Worm (Caenorhabditis elegans): ENCODE data around the gene ehs-1.
A peak's percentile ranks its signal among the peaks of the same experiment; 100 is the strongest.
"Not testable (repeated sequence)": the region's sequence is repeated elsewhere in the genome, so short reads cannot be mapped to it uniquely, and the experiment has no call there.

The ehs-1 gene

ce11 chrII:5815382-5815781 lies 5.1 kb upstream of the ehs-1 start, which contains the start of gene wago-5:
Gene wago-5, minus strand, starts transcription at chrII:5815482.
- not testable (repeated sequence) for TF ChIP-seq nhr-77, jun-1, fos-1 (tag; optimal IDR thresholded peaks at IDR 0.05)

DNA sequence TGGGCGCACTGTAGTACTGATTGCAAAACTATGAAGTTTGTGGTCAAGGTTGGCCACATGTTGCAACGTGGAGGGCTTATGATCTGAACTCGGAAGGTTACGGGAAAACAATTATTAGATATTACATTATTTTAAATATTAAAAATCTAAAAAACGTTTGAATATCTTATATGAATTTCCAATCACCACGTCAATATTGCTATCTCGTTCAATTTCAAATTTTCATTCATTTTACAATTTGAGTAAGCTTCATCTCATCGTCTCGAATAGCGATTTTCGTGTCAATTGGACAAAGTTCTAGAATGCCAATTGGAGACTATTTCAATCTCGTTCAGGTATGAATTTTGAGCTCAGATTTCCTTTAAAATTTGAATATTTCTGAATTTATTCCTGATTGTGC lies 4.2 kb upstream of the ehs-1 start, which contains the start of gene ZK1248.20:
Gene ZK1248.20, plus strand, starts transcription at position 301 of the 400 bp plus-strand sequence.
- no peak for TF ChIP-seq mdl-1 (tag; optimal IDR thresholded peaks at IDR 0.05)
- no peak for TF ChIP-seq ceh-28 (tag; optimal IDR thresholded peaks at IDR 0.05)
- TF ChIP-seq snpc-4 (tag; optimal IDR thresholded peaks at IDR 0.05), result no peak
- TF ChIP-seq nhr-76 (tag; optimal IDR thresholded peaks at IDR 0.05), result no peak

- no peak for TF ChIP-seq ceh-28 (tag; optimal IDR thresholded peaks at IDR 0.05)
- TF ChIP-seq sea-2 (GFP tag; optimal IDR thresholded peaks at IDR 0.05), result no peak
- no peak for TF ChIP-seq nfya-1 (tag; optimal IDR thresholded peaks at IDR 0.05; ENCODE audit: insufficient read depth)
- no peak for TF ChIP-seq daf-12 (tag; optimal IDR thresholded peaks at IDR 0.05)
- no peak for TF ChIP-seq egl-27 (tag; optimal IDR thresholded peaks at IDR 0.05)
- no peak for TF ChIP-seq lin-39 (tag; optimal IDR thresholded peaks at IDR 0.05)
- no peak for TF ChIP-seq lin-15B (tag; optimal IDR thresholded peaks at IDR 0.05)
- TF ChIP-seq fos-1 (tag; optimal IDR thresholded peaks at IDR 0.05), result no peak
- TF ChIP-seq elt-2 (tag; optimal IDR thresholded peaks at IDR 0.05), result no peak
- TF ChIP-seq nhr-28 (tag; optimal IDR thresholded peaks at IDR 0.05), result no peak
- no peak for TF ChIP-seq ZK546.5 (tag; optimal IDR thresholded peaks at IDR 0.05)
- no peak for TF ChIP-seq elt-1 (tag; optimal IDR thresholded peaks at IDR 0.05)
- no peak for TF ChIP-seq jun-1 (tag; optimal IDR thresholded peaks at IDR 0.05)
- no peak for TF ChIP-seq aly-2 (tag; optimal IDR thresholded peaks at IDR 0.05)
- no peak for TF ChIP-seq ceh-9 (tag; optimal IDR thresholded peaks at IDR 0.05)
- no peak for TF ChIP-seq pqm-1 (tag; optimal IDR thresholded peaks at IDR 0.05)
- no peak for TF ChIP-seq nhr-67 (tag; optimal IDR thresholded peaks at IDR 0.05)
Measured at ce11 chrII:5818298-5818697, 2.2 kb upstream of the ehs-1 start, which contains the start of gene ZK1248.4. Gene ZK1248.4, plus strand, starts transcription at chrII:5818598.

ce11 chrII:5819655-5820054 lies 857 bp upstream of the ehs-1 start:
- TF ChIP-seq lin-15B (tag; optimal IDR thresholded peaks at IDR 0.05) (peak; percentile 20), hmg-11 (tag; optimal IDR thresholded peaks at IDR 0.05) (no peak), zag-1 (tag; optimal IDR thresholded peaks at IDR 0.05) (no peak), nhr-43 (tag; optimal IDR thresholded peaks at IDR 0.05; ENCODE audit: poor library complexity, severe bottlenecking) (peak; percentile 49), ceh-82 (tag; optimal IDR thresholded peaks at IDR 0.05) (no peak), pqm-1 (tag; optimal IDR thresholded peaks at IDR 0.05) (peak; percentile 39), elt-2 (tag; optimal IDR thresholded peaks at IDR 0.05) (peak; percentile 53), daf-12 (tag; optimal IDR thresholded peaks at IDR 0.05) (no peak), ceh-28 (tag; optimal IDR thresholded peaks at IDR 0.05) (no peak), skn-1 (tag; optimal IDR thresholded peaks at IDR 0.05) (peak; percentile 16), ceh-16 (tag; optimal IDR thresholded peaks at IDR 0.05) (no peak)

ce11 chrII:5827364-5827763 lies 6.9 kb downstream of the ehs-1 start, which contains the start of gene tbc-2:
Gene tbc-2, minus strand, starts transcription at chrII:5827443.
- peak; percentile 37 for TF ChIP-seq nhr-23 (tag; optimal IDR thresholded peaks at IDR 0.05)
- no peak for TF ChIP-seq ztf-11 (tag; optimal IDR thresholded peaks at IDR 0.05)
- TF ChIP-seq nhr-25 (tag; optimal IDR thresholded peaks at IDR 0.05), result peak; percentile 23

DNA sequence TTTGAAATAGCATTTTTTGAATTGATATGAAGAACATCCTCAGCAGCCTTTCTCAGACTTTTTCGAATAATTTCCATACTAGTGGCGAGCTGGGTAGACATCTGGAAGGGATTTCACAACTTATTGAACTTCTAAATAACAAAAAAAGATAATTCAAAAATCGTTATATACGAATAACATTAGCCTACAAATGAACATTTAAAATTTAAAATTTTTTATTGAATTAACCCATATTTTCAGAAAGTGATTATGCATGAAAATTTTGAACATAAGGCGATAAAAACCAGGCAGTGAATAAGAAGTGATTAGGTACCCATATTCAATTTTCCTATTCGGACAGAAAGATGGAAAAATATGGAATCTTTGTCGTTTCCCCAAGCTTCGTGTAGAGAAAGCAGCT lies 8.0 kb downstream of the ehs-1 start, which contains the start of gene ZK1248.11:
Gene ZK1248.11, minus strand, starts transcription at position 101 of the 400 bp plus-strand sequence.
- no peak for TF ChIP-seq nhr-23 (tag; optimal IDR thresholded peaks at IDR 0.05)
- no peak for TF ChIP-seq nhr-76 (tag; optimal IDR thresholded peaks at IDR 0.05)
- no peak for TF ChIP-seq unc-62 (GFP tag; optimal IDR thresholded peaks at IDR 0.05)
- no peak for TF ChIP-seq fos-1 (tag; optimal IDR thresholded peaks at IDR 0.05)
- no peak for TF ChIP-seq fkh-2 (tag; optimal IDR thresholded peaks at IDR 0.05)
- TF ChIP-seq fkh-10 (GFP tag; optimal IDR thresholded peaks at IDR 0.05), result no peak
- no peak for TF ChIP-seq zag-1 (tag; optimal IDR thresholded peaks at IDR 0.05)
